Worm (Caenorhabditis elegans) whole organism, late embryonic: Measurements from ENCODE around the gene C03C10.7.

Source experiments
- K09A11.1 ChIP-seq: sonication (generic microtip); optimal IDR thresholded peaks from 2 replicates; lab custom pipeline; 2017; ENCODE audit warnings: antibody characterized with exemption, mild to moderate bottlenecking, missing genetic modification characterization, missing compliant biosample characterization; ENCODE audit not compliant: insufficient read depth
- ceh-34 ChIP-seq: sonication (generic microtip); optimal IDR thresholded peaks from 2 replicates; lab custom pipeline; 2016; ENCODE audit warnings: mild to moderate bottlenecking, missing genetic modification characterization, missing compliant biosample characterization
- ceh-48 ChIP-seq: sonication (generic microtip); optimal IDR thresholded peaks from 2 replicates; lab custom pipeline; 2016; ENCODE audit warnings: missing genetic modification characterization, inconsistent platforms, missing compliant biosample characterization
- ceh-9 ChIP-seq: sonication (generic microtip); optimal IDR thresholded peaks from 2 replicates; lab custom pipeline; 2016; ENCODE audit warnings: mild to moderate bottlenecking, missing genetic modification characterization, inconsistent platforms, missing compliant biosample characterization
- dve-1 ChIP-seq: sonication (generic microtip); optimal IDR thresholded peaks from 2 replicates; lab custom pipeline; 2017; ENCODE audit warnings: antibody characterized with exemption, mild to moderate bottlenecking, missing genetic modification characterization, missing compliant biosample characterization
- fkh-6 ChIP-seq: sonication (generic microtip); optimal IDR thresholded peaks from 2 replicates; lab custom pipeline; 2016; ENCODE audit warnings: missing genetic modification characterization, missing compliant biosample characterization
- lin-11 ChIP-seq: fragments of 200-800 bp; sonication (Bioruptor generic); optimal IDR thresholded peaks from 2 replicates; lab custom pipeline; 2018; ENCODE audit warnings: mild to moderate bottlenecking, missing genetic modification characterization, missing compliant biosample characterization
- nhr-11 ChIP-seq: fragments of 150-350 bp; optimal IDR thresholded peaks from 2 replicates; lab custom pipeline; 2014; ENCODE audit warnings: missing biosample characterization, missing genetic modification characterization
- nhr-232 ChIP-seq: sonication (generic microtip); optimal IDR thresholded peaks from 2 replicates; lab custom pipeline; 2016; ENCODE audit warnings: missing genetic modification characterization, missing compliant biosample characterization
- npax-4 ChIP-seq: sonication (generic microtip); optimal IDR thresholded peaks from 2 replicates; lab custom pipeline; 2016; ENCODE audit warnings: missing genetic modification characterization, missing compliant biosample characterization
- pax-1 ChIP-seq: fragments of 150-350 bp; optimal IDR thresholded peaks from 2 replicates; lab custom pipeline; 2014; ENCODE audit warnings: missing biosample characterization, missing genetic modification characterization
- pha-2 ChIP-seq: sonication (generic microtip); optimal IDR thresholded peaks from 2 replicates; lab custom pipeline; 2017; ENCODE audit warnings: mild to moderate bottlenecking, missing genetic modification characterization, missing compliant biosample characterization
- pha-4 ChIP-seq: fragments of 150-350 bp; optimal IDR thresholded peaks from 2 replicates; lab custom pipeline; 2018; ENCODE audit warnings: missing biosample characterization, missing genetic modification reagents, missing genetic modification characterization
- unc-3 ChIP-seq, 2 experiments: fragments of 200-800 bp in 1 of 2; sonication (Bioruptor generic) in 1 of 2; sonication (generic microtip) in 1 of 2; conservative IDR thresholded peaks in 1 of 2; optimal IDR thresholded peaks in 1 of 2; 2 replicates each; pipeline versions ENCODE4 v1.3.6 to Lab custom; 2016 to 2022; ENCODE audit warnings: missing compliant biosample characterization in 2 of 2, missing genetic modification characterization in 2 of 2, missing genetic modification reagents in 1 of 2

DNA sequence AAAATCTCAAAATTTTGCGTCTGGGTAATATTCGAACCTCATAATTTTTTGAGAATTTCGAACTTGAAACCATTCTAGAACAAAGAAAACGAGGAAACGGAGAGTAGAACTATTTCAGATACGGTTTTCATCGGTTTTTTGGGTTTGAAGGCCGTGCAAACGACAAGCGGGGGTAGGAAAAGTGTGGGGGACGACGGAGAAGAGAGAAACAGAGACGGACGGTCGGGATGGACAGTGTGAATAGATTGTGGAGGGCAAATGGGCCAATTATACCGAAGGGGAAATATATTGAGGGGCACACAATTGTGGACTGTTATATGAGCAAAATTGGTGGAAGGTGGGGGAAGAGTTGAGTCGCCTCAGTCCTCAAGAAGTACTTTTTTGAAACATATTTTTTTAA is 2.9 kb downstream of the C03C10.7 start:
- TF ChIP-seq nhr-232 = no peak
- no peak for TF ChIP-seq pha-2
- TF ChIP-seq fkh-6 (tag; lab: Kevin White, UChicago) = no peak
- TF ChIP-seq unc-3 (GFP tag; conservative IDR thresholded peaks at IDR 0.05; lab: Robert Waterston, UW) = no peak
- no peak for TF ChIP-seq unc-3 (tag; optimal IDR thresholded peaks at IDR 0.05; lab: Kevin White, UChicago)
- TF ChIP-seq ceh-34 (tag; lab: Kevin White, UChicago) = no peak
- no peak for TF ChIP-seq pha-4 (tag; lab: Kevin White, UChicago)
- no peak for TF ChIP-seq dve-1 (tag; lab: Kevin White, UChicago)
- no peak for TF ChIP-seq ceh-9 (tag; lab: Kevin White, UChicago)
- TF ChIP-seq pax-1 = no peak
- TF ChIP-seq K09A11.1 (tag; lab: Kevin White, UChicago) = no peak
- TF ChIP-seq nhr-11 (tag; lab: Kevin White, UChicago) = no peak
- TF ChIP-seq ceh-48 (tag; lab: Kevin White, UChicago) = no peak
- TF ChIP-seq lin-11 (tag; lab: Kevin White, UChicago) = no peak
- TF ChIP-seq npax-4 (tag; lab: Kevin White, UChicago) = no peak
